Fruit fly (Drosophila melanogaster): Measurements from ENCODE around the gene CG17472.

Gene CG17472

DNA sequence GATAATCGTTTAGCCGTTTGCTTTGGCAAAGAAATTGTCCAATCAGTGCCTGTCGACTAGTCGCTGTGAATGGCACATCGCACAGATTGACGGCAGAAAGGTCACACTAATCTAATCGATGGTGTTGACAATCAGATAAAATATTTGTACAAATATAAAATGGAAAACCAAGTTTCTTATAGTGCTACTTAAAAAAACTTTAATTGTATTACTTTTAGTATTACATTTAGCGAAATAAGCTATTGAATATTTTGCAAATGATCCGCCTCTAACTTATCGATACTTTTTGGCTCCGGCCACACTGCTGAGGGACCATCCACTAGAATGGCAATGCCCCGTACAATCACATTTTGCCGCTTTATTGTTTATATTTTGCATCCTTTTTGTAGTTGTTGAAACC lies 21.8 kb downstream of the CG17472 start, which contains the start of the genes brun and CG2614:
Gene brun, minus strand, starts transcription at position 69 of the 400 bp plus-strand sequence.
Gene CG2614, plus strand, starts transcription at position 317 of the 400 bp plus-strand sequence.
- TF ChIP-seq CG8478 (optimal IDR thresholded peaks at IDR 0.05) (no peak), usp (GFP tag; optimal IDR thresholded peaks at IDR 0.05) (no peak), pan (optimal IDR thresholded peaks at IDR 0.05) (no peak), Dll (optimal IDR thresholded peaks at IDR 0.05) (no peak), EcR (GFP tag; optimal IDR thresholded peaks at IDR 0.05) (no peak), psq (optimal IDR thresholded peaks at IDR 0.05) (no peak)

DNA sequence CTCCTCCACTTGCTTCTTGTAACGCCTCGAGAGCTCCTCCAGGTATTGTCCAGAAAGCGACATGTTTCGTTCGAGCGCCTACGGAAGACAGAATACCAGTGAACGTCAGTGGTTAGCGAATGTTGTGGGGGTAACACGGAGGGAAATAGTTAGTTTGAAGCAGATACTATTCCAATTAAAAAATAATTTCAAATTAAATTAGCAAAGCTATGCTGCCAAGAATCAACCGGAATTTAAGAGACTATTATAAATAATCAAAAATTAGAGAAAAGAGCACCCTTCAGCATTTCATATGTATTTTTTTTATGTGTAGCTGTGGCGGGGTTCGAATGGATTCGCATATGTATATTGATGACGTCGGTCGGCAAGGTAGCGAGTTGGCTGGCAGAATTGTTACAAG lies 26.8 kb downstream of the CG17472 start:
- TF ChIP-seq Dll (optimal IDR thresholded peaks at IDR 0.05) (no peak), pan (optimal IDR thresholded peaks at IDR 0.05) (no peak)

DNA sequence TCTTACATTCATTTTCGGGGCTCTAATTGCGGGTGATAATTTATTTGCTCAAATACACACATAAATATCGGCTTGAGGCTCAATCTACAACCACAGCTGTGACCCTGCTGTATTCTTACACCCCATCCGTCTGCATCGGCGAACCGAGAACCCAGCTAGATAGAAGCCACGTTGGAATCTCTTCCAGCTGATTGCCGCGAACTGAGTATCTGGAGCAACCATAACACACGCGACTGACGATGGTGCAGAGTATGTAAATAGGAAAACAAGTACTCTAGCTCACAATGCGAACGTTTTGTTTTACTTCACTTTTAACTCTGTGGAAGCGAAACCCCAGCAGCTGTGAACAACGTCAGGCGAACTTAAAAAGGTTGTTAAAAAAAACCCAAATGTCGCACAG lies 30.1 kb downstream of the CG17472 start:
- TF ChIP-seq CG8478 (optimal IDR thresholded peaks at IDR 0.05): no peak
- no peak for TF ChIP-seq psq (optimal IDR thresholded peaks at IDR 0.05)

DNA sequence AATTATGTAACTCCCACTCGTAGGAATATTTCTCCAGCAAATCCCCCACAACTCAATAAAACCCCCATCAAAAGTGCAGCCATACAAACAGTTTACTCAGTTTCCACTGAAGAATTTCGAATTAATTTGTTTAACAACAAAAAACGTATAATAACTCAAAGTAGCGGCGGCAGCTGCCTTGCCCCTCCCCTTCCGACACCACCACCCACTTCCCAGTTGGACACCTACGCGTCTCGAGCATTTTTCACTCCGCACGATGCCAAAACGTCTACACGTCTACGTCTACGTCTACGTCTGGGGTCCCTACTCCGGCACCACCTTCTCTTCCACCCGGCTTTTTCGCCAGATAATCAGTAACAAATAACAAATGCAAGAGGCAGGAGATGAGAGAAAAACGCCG lies 36.9 kb downstream of the CG17472 start:
- TF ChIP-seq Dll (optimal IDR thresholded peaks at IDR 0.05) (no peak), CG8478 (optimal IDR thresholded peaks at IDR 0.05) (no peak), pan (optimal IDR thresholded peaks at IDR 0.05) (no peak), psq (optimal IDR thresholded peaks at IDR 0.05) (no peak), EcR (GFP tag; optimal IDR thresholded peaks at IDR 0.05) (no peak), usp (GFP tag; optimal IDR thresholded peaks at IDR 0.05) (no peak)

DNA sequence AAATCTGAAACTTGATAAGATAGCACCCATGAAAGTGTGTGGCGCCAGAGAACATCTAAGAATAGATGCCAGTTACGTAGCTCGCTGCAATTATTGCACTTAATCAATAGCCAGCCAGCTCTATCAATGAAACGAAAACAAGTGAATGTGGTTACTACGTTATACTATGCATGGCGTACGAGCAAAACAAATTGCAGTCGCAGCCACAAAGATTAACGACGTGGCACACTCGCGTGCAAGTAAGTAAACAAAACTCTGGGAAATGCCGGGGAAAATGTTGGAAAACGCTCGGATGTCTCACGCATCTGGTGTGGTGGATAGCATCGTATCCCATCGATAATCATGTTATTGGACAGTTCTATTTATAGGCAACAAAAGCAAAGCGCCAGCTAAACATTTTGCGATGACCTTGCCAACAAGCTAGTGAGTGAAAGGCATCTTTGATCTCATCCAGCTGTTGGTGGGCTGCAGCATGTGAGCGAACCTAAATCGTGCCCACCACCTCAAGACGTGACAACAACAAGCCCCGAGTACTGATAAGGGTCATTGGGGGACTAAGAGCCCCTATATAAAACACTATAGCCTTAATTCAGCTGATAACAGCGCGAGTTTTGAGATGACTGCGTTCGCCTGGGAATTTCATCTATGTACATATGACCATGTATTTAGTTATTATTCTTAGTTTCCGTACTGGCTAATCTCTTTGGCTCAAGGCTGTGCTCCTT lies 39.6 kb downstream of the CG17472 start:
- TF ChIP-seq EcR (GFP tag; optimal IDR thresholded peaks at IDR 0.05): no peak

DNA sequence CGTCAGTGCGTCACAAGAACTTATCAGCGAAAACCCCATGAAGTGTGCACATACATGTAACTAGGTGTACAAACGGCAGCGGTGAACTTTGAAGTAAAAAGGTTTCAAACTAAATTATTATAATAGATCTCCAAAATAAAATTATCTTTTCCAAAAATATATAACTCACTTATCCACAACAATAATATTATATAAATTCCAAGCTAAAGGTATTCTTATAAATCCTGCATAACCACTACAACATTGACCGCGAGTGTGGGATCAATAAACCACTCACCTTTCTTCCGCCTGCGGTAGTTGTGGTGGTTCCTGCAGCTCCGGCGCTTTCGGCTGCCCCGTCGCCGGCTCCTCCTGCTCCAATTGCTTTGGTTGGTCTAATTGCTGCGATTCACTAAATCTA lies 40.4 kb downstream of the CG17472 start:
- TF ChIP-seq psq (optimal IDR thresholded peaks at IDR 0.05) (no peak), Dll (optimal IDR thresholded peaks at IDR 0.05) (no peak), pan (optimal IDR thresholded peaks at IDR 0.05) (no peak), EcR (GFP tag; optimal IDR thresholded peaks at IDR 0.05) (no peak), CG8478 (optimal IDR thresholded peaks at IDR 0.05) (no peak), usp (GFP tag; optimal IDR thresholded peaks at IDR 0.05) (no peak)

DNA sequence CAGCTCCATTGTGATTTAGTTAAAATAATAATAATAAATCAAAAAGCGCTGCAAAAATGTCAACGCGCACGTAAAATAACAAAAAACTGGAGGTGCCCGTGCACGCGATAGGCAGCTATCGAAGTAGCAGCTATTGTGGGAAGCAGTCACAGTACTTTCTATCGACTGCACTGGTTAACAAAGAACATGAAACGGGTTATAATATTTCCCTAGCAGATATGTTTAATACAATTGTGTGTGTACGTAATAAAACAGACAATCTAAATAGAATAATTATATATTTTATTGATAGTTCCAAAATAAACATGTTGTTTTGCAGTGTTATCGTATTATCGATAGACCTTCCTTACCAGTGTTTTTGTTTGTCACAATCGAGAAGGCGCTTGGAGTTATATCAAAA lies 41.6 kb downstream of the CG17472 start, which contains the start of the genes CG31678 and IKKepsilon:
Gene CG31678, minus strand, starts transcription at position 67 of the 400 bp plus-strand sequence.
Gene IKKepsilon, plus strand, starts transcription at position 171 of the 400 bp plus-strand sequence.
- TF ChIP-seq pan (optimal IDR thresholded peaks at IDR 0.05) (no peak), CG8478 (optimal IDR thresholded peaks at IDR 0.05) (no peak), Dll (optimal IDR thresholded peaks at IDR 0.05) (no peak), psq (optimal IDR thresholded peaks at IDR 0.05) (no peak), usp (GFP tag; optimal IDR thresholded peaks at IDR 0.05) (no peak)

DNA sequence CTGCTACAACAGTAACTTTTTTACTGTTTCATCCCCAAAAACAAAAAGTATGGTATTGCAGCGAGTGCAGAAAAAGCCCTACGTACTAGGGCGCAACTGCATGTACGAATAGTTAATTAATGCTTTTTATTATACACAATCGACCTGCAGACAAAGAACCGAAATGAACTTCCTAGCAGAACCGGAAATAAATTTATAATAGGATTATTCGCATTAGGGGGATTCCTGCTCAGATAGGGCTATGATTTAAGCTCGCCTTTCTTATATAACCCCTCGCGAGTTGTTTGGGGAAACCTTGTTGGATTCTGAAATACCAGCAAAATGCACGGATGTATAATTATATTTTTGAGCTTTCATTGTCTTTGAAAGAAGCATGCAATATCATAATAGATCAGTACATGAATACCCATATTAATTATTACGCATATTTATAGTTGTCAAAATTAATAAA lies 47.4 kb downstream of the CG17472 start, which contains the start of gene Cen:
Gene Cen, minus strand, starts transcription at position 199 of the 451 bp plus-strand sequence.
- TF ChIP-seq EcR (GFP tag; optimal IDR thresholded peaks at IDR 0.05) (no peak), pan (optimal IDR thresholded peaks at IDR 0.05) (no peak), Dll (optimal IDR thresholded peaks at IDR 0.05) (no peak), psq (optimal IDR thresholded peaks at IDR 0.05) (no peak), CG8478 (optimal IDR thresholded peaks at IDR 0.05) (no peak), usp (GFP tag; optimal IDR thresholded peaks at IDR 0.05) (no peak)

DNA sequence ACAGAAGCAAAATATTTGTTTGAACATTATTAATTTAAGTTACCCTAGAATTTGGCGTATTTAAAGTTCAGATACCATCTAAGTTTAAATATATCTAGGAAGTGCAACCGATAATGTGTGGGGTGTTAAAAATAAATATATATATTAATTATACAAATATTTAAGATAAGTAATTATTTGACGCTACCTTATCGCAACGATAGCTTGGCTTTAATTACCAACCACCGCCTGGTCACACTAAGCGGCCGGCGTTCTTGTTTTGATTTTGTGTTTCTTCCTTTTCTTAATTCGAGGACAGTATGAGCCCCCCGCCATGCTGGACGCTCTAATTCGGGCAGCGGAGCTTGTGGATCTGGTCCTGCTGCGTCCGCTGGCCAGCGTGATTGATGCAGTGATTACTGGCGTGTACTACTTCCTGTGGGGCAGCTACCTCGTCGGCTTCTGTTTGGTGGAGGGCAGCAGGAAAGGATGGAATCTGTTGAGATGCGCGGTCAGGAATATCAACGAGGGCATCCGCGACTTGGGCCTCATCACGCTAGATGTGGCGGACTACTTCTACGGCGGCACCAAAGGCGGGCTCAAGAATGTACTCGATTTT lies 47.9 kb downstream of the CG17472 start, which contains the start of gene CG2617:
Gene CG2617, plus strand, starts transcription at position 233 of the 598 bp plus-strand sequence.
- TF ChIP-seq CG8478 (optimal IDR thresholded peaks at IDR 0.05): no peak
- TF ChIP-seq EcR (GFP tag; optimal IDR thresholded peaks at IDR 0.05): no peak
- TF ChIP-seq Dll (optimal IDR thresholded peaks at IDR 0.05): no peak
- TF ChIP-seq pan (optimal IDR thresholded peaks at IDR 0.05): no peak
- no peak for TF ChIP-seq psq (optimal IDR thresholded peaks at IDR 0.05)
- no peak for TF ChIP-seq usp (GFP tag; optimal IDR thresholded peaks at IDR 0.05)
